Worm (Caenorhabditis elegans) whole organism, L4 larva: Measurements from ENCODE around the gene Y46H3A.5.

ENCODE experiments used
- F26F4.8 ChIP-seq: fragments of 200-800 bp; sonication (Bioruptor generic); conservative IDR thresholded peaks from 2 replicates; pipeline ENCODE4 v1.3.6; 2022; ENCODE audit warnings: missing genetic modification characterization, missing compliant biosample characterization
- F44E2.7 ChIP-seq: fragments of 200-800 bp; sonication (Bioruptor generic); IDR thresholded peaks from 2 replicates; pipeline ENCODE4 v2.1.2; 2022; ENCODE audit warnings: missing genetic modification characterization, missing compliant biosample characterization
- T26A8.4 ChIP-seq: fragments of 200-800 bp; sonication (Bioruptor generic); IDR thresholded peaks from 2 replicates; pipeline ENCODE4 v1.3.6; 2022; ENCODE audit warnings: missing genetic modification characterization, missing compliant biosample characterization
- ZK337.2 ChIP-seq: fragments of 200-800 bp; sonication (Bioruptor generic); IDR thresholded peaks from 2 replicates; pipeline ENCODE4 v1.3.6; 2022; ENCODE audit warnings: missing genetic modification reagents, missing genetic modification characterization, missing compliant biosample characterization
- ceh-20 ChIP-seq: fragments of 200-800 bp; sonication (Bioruptor generic); IDR thresholded peaks from 2 replicates; pipeline ENCODE4 v1.3.6; 2022; ENCODE audit warnings: missing genetic modification reagents, missing genetic modification characterization, missing compliant biosample characterization
- ceh-28 ChIP-seq: fragments of 150-350 bp; optimal IDR thresholded peaks from 2 replicates; lab custom pipeline; 2014; ENCODE audit warnings: missing biosample characterization, missing genetic modification reagents, missing genetic modification characterization
- ceh-32 ChIP-seq: sonication (generic microtip); optimal IDR thresholded peaks from 2 replicates; lab custom pipeline; 2016; ENCODE audit warnings: mild to moderate bottlenecking, missing genetic modification characterization, missing compliant biosample characterization; ENCODE audit not compliant: poor library complexity
- cey-2 ChIP-seq: sonication (generic microtip); optimal IDR thresholded peaks from 3 replicates; lab custom pipeline; 2017; ENCODE audit warnings: missing genetic modification characterization, mild to moderate bottlenecking, missing compliant biosample characterization, antibody characterized with exemption, borderline replicate concordance; ENCODE audit not compliant: insufficient read depth
- daf-16 ChIP-seq, 3 experiments: sonication (generic microtip); optimal IDR thresholded peaks; 2 replicates each; lab custom pipeline; 2016 to 2017; ENCODE audit warnings: missing genetic modification characterization in 3 of 3, missing genetic modification reagents in 3 of 3, mild to moderate bottlenecking in 2 of 3, missing compliant biosample characterization in 2 of 3, missing biosample characterization in 1 of 3, moderate library complexity in 1 of 3
- dve-1 ChIP-seq: sonication (generic microtip); optimal IDR thresholded peaks from 2 replicates; lab custom pipeline; 2017; ENCODE audit warnings: antibody characterized with exemption, mild to moderate bottlenecking, missing genetic modification characterization, missing compliant biosample characterization; ENCODE audit not compliant: insufficient read depth
- egl-43 ChIP-seq: fragments of 200-800 bp; sonication (Bioruptor generic); IDR thresholded peaks from 2 replicates; pipeline ENCODE4 v1.3.6; 2022; ENCODE audit warnings: missing genetic modification reagents, missing genetic modification characterization, missing compliant biosample characterization
- fkh-10 ChIP-seq: fragments of 150-350 bp; optimal IDR thresholded peaks from 2 replicates; lab custom pipeline; 2014; ENCODE audit warnings: missing biosample characterization, missing genetic modification reagents, missing genetic modification characterization
- hlh-11 ChIP-seq: fragments of 200-800 bp; sonication (Bioruptor generic); optimal IDR thresholded peaks from 2 replicates; lab custom pipeline; 2018; ENCODE audit warnings: mild to moderate bottlenecking, missing genetic modification characterization, missing compliant biosample characterization
- jun-1 ChIP-seq: fragments of 150-350 bp; optimal IDR thresholded peaks from 2 replicates; lab custom pipeline; 2014; ENCODE audit warnings: missing biosample characterization, missing genetic modification reagents, missing genetic modification characterization
- lim-7 ChIP-seq: fragments of 200-800 bp; sonication (Bioruptor generic); IDR thresholded peaks from 2 replicates; pipeline ENCODE4 v1.3.6; 2022; ENCODE audit warnings: missing genetic modification characterization, missing compliant biosample characterization
- lin-29 ChIP-seq: fragments of 200-800 bp; sonication (Bioruptor generic); IDR thresholded peaks from 2 replicates; pipeline ENCODE4 v1.3.6; 2022; ENCODE audit warnings: missing genetic modification reagents, missing genetic modification characterization, missing compliant biosample characterization
- lir-3 ChIP-seq: sonication (generic microtip); optimal IDR thresholded peaks from 2 replicates; lab custom pipeline; 2016; ENCODE audit warnings: mild to moderate bottlenecking, missing genetic modification characterization, missing compliant biosample characterization
- madf-5 ChIP-seq, 2 experiments: fragments of 200-800 bp; sonication (Bioruptor generic); IDR thresholded peaks; 2 replicates each; pipeline ENCODE4 v1.3.6; 2022; ENCODE audit warnings: missing compliant biosample characterization in 2 of 2, missing genetic modification characterization in 2 of 2
- madf-9 ChIP-seq: fragments of 200-800 bp; sonication (Bioruptor generic); conservative IDR thresholded peaks from 2 replicates; pipeline ENCODE4 v1.3.6; 2022; ENCODE audit warnings: missing genetic modification reagents, missing genetic modification characterization, missing compliant biosample characterization
- nhr-102 ChIP-seq: sonication (generic microtip); optimal IDR thresholded peaks from 2 replicates; lab custom pipeline; 2016; ENCODE audit warnings: mild to moderate bottlenecking, missing genetic modification characterization, moderate library complexity, missing compliant biosample characterization
- nhr-237 ChIP-seq: sonication (generic microtip); optimal IDR thresholded peaks from 2 replicates; lab custom pipeline; 2017; ENCODE audit warnings: missing biosample characterization, missing genetic modification characterization
- pha-4 ChIP-seq, 2 experiments: fragments of 150-350 bp in 1 of 2; fragments of 200-800 bp in 1 of 2; sonication (Bioruptor generic) in 1 of 2; IDR thresholded peaks in 1 of 2; optimal IDR thresholded peaks in 1 of 2; 2 replicates each; pipeline versions ENCODE4 v1.3.6 to Lab custom; 2014 to 2022; ENCODE audit warnings: missing genetic modification characterization in 2 of 2, missing genetic modification reagents in 2 of 2, missing biosample characterization in 1 of 2, missing compliant biosample characterization in 1 of 2
- set-16 ChIP-seq: fragments of 200-800 bp; sonication (Bioruptor generic); IDR thresholded peaks from 2 replicates; pipeline ENCODE4 v1.3.6; 2022; ENCODE audit warnings: missing genetic modification reagents, missing genetic modification characterization, missing compliant biosample characterization
- snpc-1.2 ChIP-seq: fragments of 200-800 bp; sonication (Bioruptor generic); IDR thresholded peaks from 2 replicates; pipeline ENCODE4 v1.3.6; 2022; ENCODE audit warnings: missing genetic modification reagents, missing genetic modification characterization, missing compliant biosample characterization
- spr-3 ChIP-seq: fragments of 200-800 bp; sonication (Bioruptor generic); optimal IDR thresholded peaks from 2 replicates; lab custom pipeline; 2018; ENCODE audit warnings: mild to moderate bottlenecking, missing genetic modification characterization, missing compliant biosample characterization
- unc-130 ChIP-seq: sonication (generic microtip); optimal IDR thresholded peaks from 2 replicates; lab custom pipeline; 2016; ENCODE audit warnings: missing genetic modification reagents, missing genetic modification characterization, missing compliant biosample characterization
- zfp-2 ChIP-seq: sonication (generic microtip); optimal IDR thresholded peaks from 2 replicates; lab custom pipeline; 2016; ENCODE audit warnings: mild to moderate bottlenecking, missing genetic modification characterization, missing compliant biosample characterization
- zfp-3 ChIP-seq: fragments of 200-800 bp; sonication (Bioruptor generic); conservative IDR thresholded peaks from 2 replicates; pipeline ENCODE4 v1.3.6; 2022; ENCODE audit warnings: missing genetic modification reagents, missing genetic modification characterization, missing compliant biosample characterization
- ztf-11 ChIP-seq: fragments of 150-350 bp; optimal IDR thresholded peaks from 2 replicates; lab custom pipeline; 2014; ENCODE audit warnings: missing biosample characterization, missing genetic modification characterization

Y46H3A.5 gene

ce11 chrV:1804645-1805559, 9.8 kb downstream of the Y46H3A.5 start, which contains the start of the genes hsp-16.2 and hsp-16.41 (continued):
- no peak for TF ChIP-seq F44E2.7 (GFP tag; lab: Robert Waterston, UW)
- TF ChIP-seq nhr-102 (tag; lab: Kevin White, UChicago), result no peak
- TF ChIP-seq lin-29, result no peak
- TF ChIP-seq madf-9 (GFP tag; lab: Robert Waterston, UW), result 0 out of 2 replicates have a peak, but pooled peaks have one; percentile 5

- TF ChIP-seq hlh-11, result no peak
- no peak for TF ChIP-seq pha-4 (GFP tag; IDR thresholded peaks at IDR 0.05; lab: Robert Waterston, UW)
- peak; percentile 5 for TF ChIP-seq pha-4 (tag; optimal IDR thresholded peaks at IDR 0.05; lab: Kevin White, UChicago)
- 0 out of 4 replicates have a peak, but pooled peaks of 1 of the 2 experiments have one; percentile 5 for TF ChIP-seq madf-5 (GFP tag; IDR thresholded peaks at IDR 0.05; lab: Robert Waterston, UW)
- 0 out of 2 replicates have a peak, but pooled peaks have one; percentile 56 for TF ChIP-seq zfp-3 (GFP tag; lab: Robert Waterston, UW)
Measured at ce11 chrV:1804034-1804542, 10.6 kb downstream of the Y46H3A.5 start.

ce11 chrV:1803043-1803442, 11.6 kb downstream of the Y46H3A.5 start, which contains the start of gene srt-41:
srt-41 (minus strand) TSS chrV:1803143.
- no peak for TF ChIP-seq unc-130
- TF ChIP-seq T26A8.4 (GFP tag; lab: Robert Waterston, UW), result no peak
- no peak for TF ChIP-seq fkh-10 (GFP tag; lab: Kevin White, UChicago)
- TF ChIP-seq snpc-1.2 (GFP tag; lab: Robert Waterston, UW), result no peak
- no peak for TF ChIP-seq ceh-32 (tag; lab: Kevin White, UChicago)
- no peak for TF ChIP-seq spr-3 (GFP tag; lab: Kevin White, UChicago)
- TF ChIP-seq F26F4.8 (GFP tag; lab: Robert Waterston, UW), result no peak
- no peak for TF ChIP-seq ceh-28
- no peak for TF ChIP-seq ceh-20 (GFP tag; lab: Robert Waterston, UW)

- TF ChIP-seq ZK337.2 (GFP tag; lab: Robert Waterston, UW) (no peak), zfp-2 (tag; lab: Kevin White, UChicago) (no peak), daf-16 (GFP tag; optimal IDR thresholded peaks at IDR 0.05; lab: Kevin White, UChicago) (no peak), daf-16 (tag; optimal IDR thresholded peaks at IDR 0.05; lab: Kevin White, UChicago) (no peak), ztf-11 (tag; lab: Kevin White, UChicago) (no peak), F26F4.8 (GFP tag; lab: Robert Waterston, UW) (no peak), set-16 (0 out of 2 replicates have a peak, but pooled peaks have one; percentile 28)
- TF ChIP-seq, all 104 proteins: peak for 1
Measured at ce11 chrV:1797900-1798299, 16.8 kb downstream of the Y46H3A.5 start, which contains the start of gene F36H9.10. F36H9.10 (plus strand) TSS chrV:1798200.

- TF ChIP-seq ceh-20 (GFP tag; lab: Robert Waterston, UW) (no peak), lim-7 (GFP tag; lab: Robert Waterston, UW) (no peak), jun-1 (tag; lab: Kevin White, UChicago) (no peak), cey-2 (tag; lab: Kevin White, UChicago) (no peak), egl-43 (no peak), lir-3 (no peak), dve-1 (tag; lab: Kevin White, UChicago) (no peak), nhr-237 (tag; lab: Kevin White, UChicago) (no peak)
Measured at ce11 chrV:1794218-1794617, 20.5 kb downstream of the Y46H3A.5 start, which contains the start of gene F36H9.1. F36H9.1 (plus strand) TSS chrV:1794518.
